Worm (Caenorhabditis elegans) whole organism, L4/young adult: ENCODE measurements around the gene C25G6.4.

ENCODE experiments used
- W03F9.2 ChIP-seq: fragments of 150-350 bp; optimal IDR thresholded peaks from 2 replicates; lab custom pipeline; 2014; ENCODE audit warnings: missing biosample characterization, missing genetic modification characterization
- dao-5 ChIP-seq: sonication (generic microtip); optimal IDR thresholded peaks from 2 replicates; lab custom pipeline; 2016; ENCODE audit warnings: missing genotype, missing genetic modification characterization, moderate library complexity, missing compliant biosample characterization
- him-1 ChIP-seq: sonication (generic microtip); optimal IDR thresholded peaks from 2 replicates; lab custom pipeline; 2016; ENCODE audit warnings: missing genotype, missing genetic modification reagents, missing genetic modification characterization, missing compliant biosample characterization

Gene C25G6.4

ce11 chrX:1230658-1231057 lies 19.0 kb downstream of the C25G6.4 start, which contains the start of gene C46H3.2:
Gene C46H3.2 (minus strand): TSS chrX:1230758.
- no peak for TF ChIP-seq W03F9.2 (tag; lab: Kevin White, UChicago)
- no peak for TF ChIP-seq him-1 (tag; lab: Kevin White, UChicago)
- no peak for TF ChIP-seq dao-5 (tag; lab: Kevin White, UChicago)

ce11 chrX:1223841-1224240 lies 25.8 kb downstream of the C25G6.4 start:
- no peak for TF ChIP-seq him-1 (tag; lab: Kevin White, UChicago)
- TF ChIP-seq W03F9.2 (tag; lab: Kevin White, UChicago): no peak
- TF ChIP-seq dao-5 (tag; lab: Kevin White, UChicago): no peak

ce11 chrX:1223089-1223488 lies 26.5 kb downstream of the C25G6.4 start:
- TF ChIP-seq dao-5 (tag; lab: Kevin White, UChicago) (no peak), W03F9.2 (tag; lab: Kevin White, UChicago) (no peak), him-1 (tag; lab: Kevin White, UChicago) (no peak)

- TF ChIP-seq dao-5 (tag; lab: Kevin White, UChicago): no peak
- TF ChIP-seq him-1 (tag; lab: Kevin White, UChicago): no peak
- no peak for TF ChIP-seq W03F9.2 (tag; lab: Kevin White, UChicago)
Observed at ce11 chrX:1222391-1222790, 27.2 kb downstream of the C25G6.4 start.

- TF ChIP-seq W03F9.2 (tag; lab: Kevin White, UChicago): no peak
- no peak for TF ChIP-seq dao-5 (tag; lab: Kevin White, UChicago)
- TF ChIP-seq him-1 (tag; lab: Kevin White, UChicago): no peak
Observed at ce11 chrX:1218457-1218856, 31.2 kb downstream of the C25G6.4 start.

ce11 chrX:1216833-1217232 lies 32.8 kb downstream of the C25G6.4 start:
- TF ChIP-seq dao-5 (tag; lab: Kevin White, UChicago) (no peak), W03F9.2 (tag; lab: Kevin White, UChicago) (no peak), him-1 (tag; lab: Kevin White, UChicago) (no peak)

- TF ChIP-seq dao-5 (tag; lab: Kevin White, UChicago): no peak
- TF ChIP-seq W03F9.2 (tag; lab: Kevin White, UChicago): no peak
- no peak for TF ChIP-seq him-1 (tag; lab: Kevin White, UChicago)
Observed at ce11 chrX:1213136-1213535, 36.5 kb downstream of the C25G6.4 start.

- TF ChIP-seq W03F9.2 (tag; lab: Kevin White, UChicago) (no peak), dao-5 (tag; lab: Kevin White, UChicago) (no peak), him-1 (tag; lab: Kevin White, UChicago) (no peak)
Observed at ce11 chrX:1209096-1209495, 40.5 kb downstream of the C25G6.4 start, which contains the start of gene C46H3.1. Gene C46H3.1 (plus strand): TSS chrX:1209396.

- no peak for TF ChIP-seq him-1 (tag; lab: Kevin White, UChicago)
- TF ChIP-seq W03F9.2 (tag; lab: Kevin White, UChicago): peak; percentile 29
- no peak for TF ChIP-seq dao-5 (tag; lab: Kevin White, UChicago)
Observed at ce11 chrX:1207915-1208314, 41.7 kb downstream of the C25G6.4 start.

- TF ChIP-seq him-1 (tag; lab: Kevin White, UChicago) (no peak), W03F9.2 (tag; lab: Kevin White, UChicago) (no peak), dao-5 (tag; lab: Kevin White, UChicago) (no peak)
Observed at ce11 chrX:1206029-1206428, 43.6 kb downstream of the C25G6.4 start, which contains the start of gene T13G4.7. Gene T13G4.7 (minus strand): TSS chrX:1206129.

- no peak for TF ChIP-seq dao-5 (tag; lab: Kevin White, UChicago)
- no peak for TF ChIP-seq him-1 (tag; lab: Kevin White, UChicago)
- TF ChIP-seq W03F9.2 (tag; lab: Kevin White, UChicago): no peak
Observed at ce11 chrX:1202638-1203037, 47.0 kb downstream of the C25G6.4 start.
